Worm (Caenorhabditis elegans): ENCODE results near the gene F25B4.8.

Gene F25B4.8

ce11 chrV:5695635-5696034 lies 4.1 kb upstream of the F25B4.8 start (continued):
- TF ChIP-seq hlh-17 (GFP tag; optimal IDR thresholded peaks at IDR 0.05; ENCODE audit: borderline replicate concordance) (no peak), efl-3 (GFP tag; optimal IDR thresholded peaks at IDR 0.05) (no peak), ceh-63 (GFP tag; optimal IDR thresholded peaks at IDR 0.05) (no peak), fkh-10 (GFP tag; optimal IDR thresholded peaks at IDR 0.05) (no peak), C16A3.4 (tag; optimal IDR thresholded peaks at IDR 0.05) (no peak), snpc-4 (tag; optimal IDR thresholded peaks at IDR 0.05) (no peak), snu-23 (GFP tag; optimal IDR thresholded peaks at IDR 0.05) (peak; percentile 27), elt-3 (tag; optimal IDR thresholded peaks at IDR 0.05) (peak in 1 of 6 experiments; percentile 57), aha-1 (tag; optimal IDR thresholded peaks at IDR 0.05) (no peak), nhr-11 (tag; optimal IDR thresholded peaks at IDR 0.05) (no peak), ceh-8 (GFP tag; optimal IDR thresholded peaks at IDR 0.05) (no peak), mab-9 (GFP tag; IDR thresholded peaks at IDR 0.05) (no peak), mef-2 (tag; optimal IDR thresholded peaks at IDR 0.05) (no peak), nhr-76 (tag; optimal IDR thresholded peaks at IDR 0.05) (no peak), nhr-71 (tag; optimal IDR thresholded peaks at IDR 0.05) (peak; percentile 24), egl-13 (tag; optimal IDR thresholded peaks at IDR 0.05) (no peak), fos-1 (tag; optimal IDR thresholded peaks at IDR 0.05) (no peak)

ce11 chrV:5693595-5693994 lies 2.1 kb upstream of the F25B4.8 start:
- TF ChIP-seq nhr-90 (tag; optimal IDR thresholded peaks at IDR 0.05; ENCODE audit: poor library complexity) (peak; percentile 56), sptf-1 (tag; optimal IDR thresholded peaks at IDR 0.05) (no peak), nhr-47 (tag; optimal IDR thresholded peaks at IDR 0.05) (peak; percentile 15), unc-130 (tag; optimal IDR thresholded peaks at IDR 0.05) (peak; percentile 79), nhr-19 (GFP tag; conservative IDR thresholded peaks at IDR 0.05) (peak; percentile 51), mdl-1 (tag; optimal IDR thresholded peaks at IDR 0.05) (peak in 1 of 2 experiments; percentile 47), efl-1 (optimal IDR thresholded peaks at IDR 0.05) (no peak), efl-1 (GFP tag; optimal IDR thresholded peaks at IDR 0.05 in 1 of 2) (peak in 1 of 2 experiments; percentile 66), blmp-1 (tag; optimal IDR thresholded peaks at IDR 0.05) (peak; percentile 88), elt-3 (tag; optimal IDR thresholded peaks at IDR 0.05) (peak; percentile 50 to 97 (median 68)), dpl-1 (GFP tag; optimal IDR thresholded peaks at IDR 0.05) (no peak), nhr-85 (tag) (peak; percentile 94), hlh-4 (tag; optimal IDR thresholded peaks at IDR 0.05) (no peak), hlh-17 (GFP tag; optimal IDR thresholded peaks at IDR 0.05; ENCODE audit: borderline replicate concordance) (no peak), ceh-88 (GFP tag; IDR thresholded peaks at IDR 0.05) (no peak), lin-14 (GFP tag; optimal IDR thresholded peaks at IDR 0.05) (peak; percentile 70), grh-1 (GFP tag; IDR thresholded peaks at IDR 0.05) (peak; percentile 59), lin-35 (GFP tag; optimal IDR thresholded peaks at IDR 0.05) (no peak), nhr-71 (tag; optimal IDR thresholded peaks at IDR 0.05) (peak; percentile 65), nhr-237 (tag; optimal IDR thresholded peaks at IDR 0.05) (no peak), fkh-10 (GFP tag; optimal IDR thresholded peaks at IDR 0.05) (no peak), snu-23 (GFP tag; optimal IDR thresholded peaks at IDR 0.05) (peak; percentile 52), vab-15 (tag; optimal IDR thresholded peaks at IDR 0.05) (no peak), ceh-82 (tag; optimal IDR thresholded peaks at IDR 0.05) (no peak), tbx-2 (tag; optimal IDR thresholded peaks at IDR 0.05) (peak; percentile 43), ceh-63 (GFP tag; optimal IDR thresholded peaks at IDR 0.05) (no peak), lsy-2 (tag; optimal IDR thresholded peaks at IDR 0.05) (peak in 1 of 2 experiments; percentile 38), Y116A8C.19 (tag; optimal IDR thresholded peaks at IDR 0.05; ENCODE audit: borderline replicate concordance) (no peak), mab-9 (GFP tag; IDR thresholded peaks at IDR 0.05) (no peak), nhr-20 (tag; optimal IDR thresholded peaks at IDR 0.05) (peak; percentile 77), ets-5 (GFP tag; IDR thresholded peaks at IDR 0.05) (no peak)
